Worm (Caenorhabditis elegans): Measurements from ENCODE around the gene irld-24.

ce11 chrX:14012417-14012816, 26.0 kb downstream of the irld-24 start, which contains the start of gene tbc-19:
- TF ChIP-seq ama-1 (optimal IDR thresholded peaks at IDR 0.05): no peak
- no peak for TF ChIP-seq pes-1 (GFP tag; IDR thresholded peaks at IDR 0.05)
- no peak for TF ChIP-seq flt-1 (GFP tag; IDR thresholded peaks at IDR 0.05)
- TF ChIP-seq hmg-4 (GFP tag; optimal IDR thresholded peaks at IDR 0.05): no peak
- TF ChIP-seq ets-7 (tag; optimal IDR thresholded peaks at IDR 0.05): no peak
- no peak for TF ChIP-seq hnd-1 (tag; optimal IDR thresholded peaks at IDR 0.05)
